Fruit fly (Drosophila melanogaster) Kc167 (cell line): ENCODE data around the gene Atpalpha.

Experiments used
- h ChIP-seq: fragments of >200 bp; optimal IDR thresholded peaks from 3 replicates; lab custom pipeline; 2018; ENCODE audit warnings: missing external identifiers
- insv ChIP-seq: fragments of >200 bp; optimal IDR thresholded peaks from 3 replicates; lab custom pipeline; 2018; ENCODE audit warnings: missing external identifiers

- TF ChIP-seq h (lab: Kevin White, UChicago): no peak
- TF ChIP-seq insv (lab: Kevin White, UChicago): no peak
Measured at dm6 chr3R:20901656-20902055, 46.9 kb upstream of the Atpalpha start, which contains the start of gene Grik.
